Worm (Caenorhabditis elegans): ENCODE results near the gene Y62F5A.10.

- TF ChIP-seq ttx-3 (tag; optimal IDR thresholded peaks at IDR 0.05) = no peak
- no peak for TF ChIP-seq C38D4.7 (GFP tag; optimal IDR thresholded peaks at IDR 0.05)
- TF ChIP-seq odd-2 (tag; optimal IDR thresholded peaks at IDR 0.05) = no peak
- no peak for TF ChIP-seq ztf-16 (tag; optimal IDR thresholded peaks at IDR 0.05)
- TF ChIP-seq sox-4 (tag; optimal IDR thresholded peaks at IDR 0.05) = no peak
- TF ChIP-seq ceh-45 (GFP tag; IDR thresholded peaks at IDR 0.05) = no peak
- no peak for TF ChIP-seq hlh-6 (tag; optimal IDR thresholded peaks at IDR 0.05)
- TF ChIP-seq nhr-11 (tag; optimal IDR thresholded peaks at IDR 0.05) = no peak
These were observed 42.3 kb upstream of the Y62F5A.10 start, which contains the start of gene W02B12.12 for ce11 chrII:11479076-11479475.

Measured in whole organism, late embryonic.